Fruit fly (Drosophila melanogaster): ENCODE data around the gene CG5151.
A peak's percentile ranks its signal among the peaks of the same experiment; 100 is the strongest.

DNA sequence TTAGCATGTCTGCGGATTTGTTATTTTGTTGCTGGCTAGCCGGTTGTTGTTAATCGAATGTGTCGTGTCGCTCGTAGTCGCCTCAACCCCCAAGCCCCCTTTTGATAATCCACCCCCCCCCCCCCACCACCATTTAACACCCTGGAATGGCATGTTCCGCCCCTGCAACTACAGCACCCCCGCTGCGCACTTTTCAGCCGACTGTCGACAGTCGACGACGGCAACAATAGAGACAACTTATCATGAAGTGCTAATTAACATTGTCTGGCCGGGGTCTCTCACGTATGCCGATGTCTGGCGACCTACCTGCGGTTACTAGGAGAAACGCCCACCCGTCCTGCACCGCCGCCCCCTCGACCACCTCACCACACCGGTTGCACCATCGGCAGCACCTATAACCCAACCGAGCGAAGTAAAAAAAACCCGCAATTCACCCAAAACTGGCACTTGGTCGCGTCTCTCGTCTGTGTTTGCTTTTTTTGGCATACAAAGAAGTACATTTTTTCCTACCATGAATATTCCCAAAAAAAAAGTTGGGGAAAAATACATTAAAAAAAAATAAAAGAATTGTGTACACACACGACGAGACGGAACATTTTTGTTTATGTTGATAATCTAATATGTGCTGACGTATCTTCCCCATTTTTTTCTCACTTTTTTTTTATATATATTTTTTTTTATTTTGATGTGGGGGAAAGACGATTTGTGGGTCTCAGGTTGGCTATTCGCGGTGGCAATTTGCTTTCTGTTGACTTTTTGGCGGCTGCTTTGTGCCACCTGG is 1.9 kb upstream of the CG5151 start:
- TF ChIP-seq CG17806 (tag; optimal IDR thresholded peaks at IDR 0.05) (no peak), EcR (GFP tag; optimal IDR thresholded peaks at IDR 0.05) (no peak), CG12605 (GFP tag; IDR thresholded peaks at IDR 0.05) (no peak), CG34367 (tag; optimal IDR thresholded peaks at IDR 0.05) (no peak), gl (tag; optimal IDR thresholded peaks at IDR 0.05) (no peak), CG15710 (tag; optimal IDR thresholded peaks at IDR 0.05) (no peak), CG10348 (GFP tag; IDR thresholded peaks at IDR 0.05) (no peak), CG32121 (GFP tag; IDR thresholded peaks at IDR 0.05) (0 out of 2 replicates have a peak, but pooled peaks have one; percentile 16), Pif1A (GFP tag; optimal IDR thresholded peaks at IDR 0.05) (no peak), CG4496 (GFP tag; IDR thresholded peaks at IDR 0.05) (no peak), Pif1B (GFP tag; optimal IDR thresholded peaks at IDR 0.05) (no peak), D1 (tag; optimal IDR thresholded peaks at IDR 0.05) (no peak)
